Worm (Caenorhabditis elegans): ENCODE measurements around the gene gldi-7.

gldi-7 gene

DNA sequence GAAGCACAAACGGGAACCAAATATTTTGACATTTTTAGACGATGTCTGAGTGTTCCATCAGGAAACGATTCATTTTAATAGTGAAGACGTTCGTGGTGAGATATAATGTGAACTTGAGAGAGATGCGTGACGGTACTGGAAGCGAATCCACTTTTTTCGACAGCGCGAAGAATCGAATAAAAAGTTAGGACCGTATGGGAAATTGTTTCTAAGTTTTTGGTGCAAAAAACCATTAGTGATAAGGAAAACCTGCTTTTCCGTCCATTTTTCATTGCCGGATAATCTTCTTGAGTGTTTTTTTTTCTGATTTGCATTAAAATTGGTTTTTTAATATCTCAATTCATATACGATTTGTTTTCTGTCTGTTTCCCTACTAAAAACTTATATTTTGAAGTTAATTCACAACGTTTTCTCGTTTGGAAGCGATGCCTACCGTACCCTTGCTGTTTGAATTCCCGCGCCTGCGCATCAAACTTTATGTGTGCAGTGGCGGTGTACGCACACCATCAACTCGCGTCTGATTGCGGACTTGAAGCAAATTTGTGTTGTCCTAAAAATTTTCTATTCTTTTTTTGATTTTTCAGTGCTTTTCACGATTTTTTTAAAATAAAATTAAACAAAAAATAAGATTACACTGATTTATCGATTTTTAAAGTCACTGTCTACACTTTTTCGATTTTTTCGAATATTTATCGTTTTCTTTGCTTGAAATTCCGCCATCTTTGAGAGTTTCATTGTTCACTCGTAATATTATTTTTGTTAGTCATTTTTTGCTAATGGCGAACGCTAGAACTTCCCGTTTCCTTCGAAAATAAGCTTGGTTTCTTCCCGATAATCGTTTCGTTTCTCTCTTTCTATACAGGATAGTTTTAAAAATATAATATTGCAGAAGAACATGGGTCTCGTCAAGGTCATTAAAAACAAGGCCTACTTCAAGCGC is 38.3 kb upstream of the gldi-7 start, which contains the start of the genes col-38 and rpl-5:
Gene col-38, minus strand, starts transcription at position 51 of the 940 bp plus-strand sequence.
Gene rpl-5, plus strand, starts transcription at position 890 of the 940 bp plus-strand sequence.
- TF ChIP-seq snpc-1.2 (GFP tag; IDR thresholded peaks at IDR 0.05) (0 out of 2 replicates have a peak, but pooled peaks have one; percentile 15), arid-1 (GFP tag; conservative IDR thresholded peaks at IDR 0.05) (peak; percentile 60; the same call in 1 of the 2 replicates), lin-39 (tag; optimal IDR thresholded peaks at IDR 0.05) (no peak), T20F7.1 (GFP tag; optimal IDR thresholded peaks at IDR 0.05) (no peak), D1046.2 (GFP tag; IDR thresholded peaks at IDR 0.05) (no peak), nhr-10 (tag; optimal IDR thresholded peaks at IDR 0.05) (no peak), lin-38 (GFP tag; IDR thresholded peaks at IDR 0.05) (peak; percentile 91), lin-15B (tag; optimal IDR thresholded peaks at IDR 0.05) (no peak), fkh-10 (GFP tag; optimal IDR thresholded peaks at IDR 0.05) (peak; percentile 90), hif-1 (tag; optimal IDR thresholded peaks at IDR 0.05) (peak in 1 of 2 experiments; percentile 78), hmg-1.1 (GFP tag; IDR thresholded peaks at IDR 0.05) (peak; percentile 79), daf-16 (GFP tag; optimal IDR thresholded peaks at IDR 0.05) (no peak), daf-16 (tag; optimal IDR thresholded peaks at IDR 0.05) (peak; percentile 79), ZK546.5 (tag; optimal IDR thresholded peaks at IDR 0.05) (peak; percentile 26 to 93), zfp-2 (tag; optimal IDR thresholded peaks at IDR 0.05) (peak; percentile 87), lsy-2 (tag; optimal IDR thresholded peaks at IDR 0.05) (peak; percentile 89 to 98), mdl-1 (tag; optimal IDR thresholded peaks at IDR 0.05) (peak in 1 of 2 experiments; percentile 19), ama-1 (optimal IDR thresholded peaks at IDR 0.05) (peak; percentile 65), nhr-28 (tag; optimal IDR thresholded peaks at IDR 0.05) (peak; percentile 85), nhr-77 (tag; optimal IDR thresholded peaks at IDR 0.05) (peak; percentile 93), jun-1 (tag; optimal IDR thresholded peaks at IDR 0.05) (peak; percentile 0), egl-27 (tag; optimal IDR thresholded peaks at IDR 0.05) (no peak), ceh-32 (tag; optimal IDR thresholded peaks at IDR 0.05; ENCODE audit: poor library complexity) (no peak), R02D3.7 (tag; optimal IDR thresholded peaks at IDR 0.05) (no peak), nhr-11 (tag; optimal IDR thresholded peaks at IDR 0.05) (peak; percentile 87), nhr-41 (GFP tag; IDR thresholded peaks at IDR 0.05) (no peak), lin-29 (GFP tag; IDR thresholded peaks at IDR 0.05) (no peak), nhr-42 (GFP tag; IDR thresholded peaks at IDR 0.05) (peak; percentile 23; the same call in 1 of the 2 replicates), hlh-11 (tag; optimal IDR thresholded peaks at IDR 0.05) (peak; percentile 82), dve-1 (tag; optimal IDR thresholded peaks at IDR 0.05; ENCODE audit: insufficient read depth) (peak; percentile 90), ceh-44 (GFP tag; IDR thresholded peaks at IDR 0.05) (peak; percentile 49; the same call in 1 of the 2 replicates), dmd-8 (GFP tag; IDR thresholded peaks at IDR 0.05) (no peak), daf-19 (GFP tag; conservative IDR thresholded peaks at IDR 0.05) (0 out of 2 replicates have a peak, but pooled peaks have one; percentile 51), zfp-3 (GFP tag; conservative IDR thresholded peaks at IDR 0.05) (0 out of 2 replicates have a peak, but pooled peaks have one; percentile 65), nhr-111 (GFP tag; optimal IDR thresholded peaks at IDR 0.05) (no peak), pha-4 (GFP tag; IDR thresholded peaks at IDR 0.05) (no peak), pha-4 (tag; optimal IDR thresholded peaks at IDR 0.05) (peak; percentile 84), skn-1 (tag; optimal IDR thresholded peaks at IDR 0.05) (no peak), rbr-2 (tag; optimal IDR thresholded peaks at IDR 0.05) (peak; percentile 87), aha-1 (tag) (peak; percentile 97), lir-3 (tag; optimal IDR thresholded peaks at IDR 0.05) (no peak), nhr-102 (tag; optimal IDR thresholded peaks at IDR 0.05) (peak; percentile 66), mep-1 (tag; optimal IDR thresholded peaks at IDR 0.05) (peak; percentile 92), dmd-9 (GFP tag; IDR thresholded peaks at IDR 0.05) (no peak), nhr-25 (tag; optimal IDR thresholded peaks at IDR 0.05; ENCODE audit: borderline replicate concordance, insufficient read depth) (peak; percentile 34), Y5F2A.4 (GFP tag; optimal IDR thresholded peaks at IDR 0.05) (no peak), zip-2 (tag; optimal IDR thresholded peaks at IDR 0.05) (peak; percentile 7), F10B5.3 (tag; optimal IDR thresholded peaks at IDR 0.05) (no peak), attf-4 (tag; optimal IDR thresholded peaks at IDR 0.05) (no peak)

Measured in whole organism, L4 larva.